Fruit fly (Drosophila melanogaster): ENCODE results near the gene CG14391.

The CG14391 gene

dm6 chr3R:12649099-12650029 is 45.3 kb downstream of the CG14391 start (continued):
- TF ChIP-seq CG14014 (GFP tag; IDR thresholded peaks at IDR 0.05) (no peak), D (optimal IDR thresholded peaks at IDR 0.05) (peak; percentile 90), D (GFP tag; optimal IDR thresholded peaks at IDR 0.05) (no peak), CG32767 (GFP tag; IDR thresholded peaks at IDR 0.05) (no peak), CG4730 (GFP tag; IDR thresholded peaks at IDR 0.05) (no peak), CG4854 (GFP tag; optimal IDR thresholded peaks at IDR 0.05) (no peak), emc (GFP tag; optimal IDR thresholded peaks at IDR 0.05) (no peak), cato (GFP tag; optimal IDR thresholded peaks at IDR 0.05; ENCODE audit: borderline replicate concordance) (no peak), CG10654 (GFP tag; optimal IDR thresholded peaks at IDR 0.05) (no peak), az2 (GFP tag; optimal IDR thresholded peaks at IDR 0.05) (no peak), CG12155 (GFP tag; optimal IDR thresholded peaks at IDR 0.05) (no peak), CG17829 (tag; optimal IDR thresholded peaks at IDR 0.05) (peak; percentile 2), CG30431 (GFP tag; optimal IDR thresholded peaks at IDR 0.05) (no peak), Blimp-1 (GFP tag; optimal IDR thresholded peaks at IDR 0.05) (no peak), usp (GFP tag; optimal IDR thresholded peaks at IDR 0.05) (no peak), CG10565 (GFP tag; optimal IDR thresholded peaks at IDR 0.05) (no peak), grn (GFP tag; optimal IDR thresholded peaks at IDR 0.05) (peak; percentile 27), Mad (GFP tag; optimal IDR thresholded peaks at IDR 0.05) (no peak), D19A (tag; optimal IDR thresholded peaks at IDR 0.05) (no peak), prd (optimal IDR thresholded peaks at IDR 0.05) (no peak), prd (GFP tag; IDR thresholded peaks at IDR 0.05) (0 out of 3 replicates have a peak, but pooled peaks have one; percentile 44), CG14860 (GFP tag; IDR thresholded peaks at IDR 0.05; ENCODE audit: partially characterized antibody) (no peak), CG7357 (GFP tag; IDR thresholded peaks at IDR 0.05) (no peak), CG8281 (tag; optimal IDR thresholded peaks at IDR 0.05) (no peak), gsb-n (tag; optimal IDR thresholded peaks at IDR 0.05) (peak; percentile 57), Hr78 (GFP tag; optimal IDR thresholded peaks at IDR 0.05) (peak in 1 of 2 experiments; percentile 42), CG3847 (GFP tag; IDR thresholded peaks at IDR 0.05) (no peak), Nf-YB (GFP tag; optimal IDR thresholded peaks at IDR 0.05) (no peak), zen (tag; optimal IDR thresholded peaks at IDR 0.05) (peak; percentile 63), CG4820 (GFP tag; optimal IDR thresholded peaks at IDR 0.05) (no peak), ATbp (GFP tag; optimal IDR thresholded peaks at IDR 0.05) (no peak), CG1603 (tag; optimal IDR thresholded peaks at IDR 0.05) (no peak), chif (GFP tag; optimal IDR thresholded peaks at IDR 0.05) (no peak), gt (GFP tag; IDR thresholded peaks at IDR 0.05) (no peak), CG32772 (GFP tag; IDR thresholded peaks at IDR 0.05) (no peak), sisA (GFP tag; IDR thresholded peaks at IDR 0.05) (no peak), CG2875 (GFP tag; optimal IDR thresholded peaks at IDR 0.05) (no peak), CG16863 (GFP tag; optimal IDR thresholded peaks at IDR 0.05) (no peak), zfh1 (GFP tag; IDR thresholded peaks at IDR 0.05) (0 out of 3 replicates have a peak, but pooled peaks have one; percentile 15), pum (GFP tag; optimal IDR thresholded peaks at IDR 0.05) (no peak), chn (GFP tag; optimal IDR thresholded peaks at IDR 0.05) (no peak), ac (GFP tag; optimal IDR thresholded peaks at IDR 0.05) (no peak), Adf1 (GFP tag; IDR thresholded peaks at IDR 0.05) (no peak), CG7372 (GFP tag; IDR thresholded peaks at IDR 0.05) (no peak), dm (GFP tag; optimal IDR thresholded peaks at IDR 0.05) (no peak), CG15073 (GFP tag; optimal IDR thresholded peaks at IDR 0.05) (no peak), zf30C (GFP tag; optimal IDR thresholded peaks at IDR 0.05) (no peak), CG7745 (tag; optimal IDR thresholded peaks at IDR 0.05) (peak; percentile 58), btn (GFP tag; optimal IDR thresholded peaks at IDR 0.05) (no peak), Opbp (GFP tag; IDR thresholded peaks at IDR 0.05; ENCODE audit: partially characterized antibody) (0 out of 3 replicates have a peak, but pooled peaks have one; percentile 12)
